Worm (Caenorhabditis elegans) whole organism, L4 larva: ENCODE results near the gene grd-8.

ENCODE experiments used
- aha-1 ChIP-seq: fragments of 150-350 bp; peaks from one replicate; lab custom pipeline; 2014; ENCODE audit warnings: missing biosample characterization, missing genetic modification characterization
- mxl-3 ChIP-seq: fragments of 200-800 bp; sonication (Bioruptor generic); optimal IDR thresholded peaks from 2 replicates; lab custom pipeline; 2018; ENCODE audit warnings: mild to moderate bottlenecking, missing genetic modification characterization, missing compliant biosample characterization
- php-3 ChIP-seq: fragments of 200-800 bp; sonication (Bioruptor generic); IDR thresholded peaks from 2 replicates; pipeline ENCODE4 v1.3.6; 2022; ENCODE audit warnings: missing genetic modification reagents, missing genetic modification characterization, missing compliant biosample characterization
- unc-62 ChIP-seq, 3 experiments: fragments of 150-350 bp in 1 of 3; sonication (generic microtip); optimal IDR thresholded peaks in 2 of 3; peaks in 1 of 3; 1 replicate in 1 of 3; 2 replicates in 2 of 3; lab custom pipeline; 2014 to 2017; ENCODE audit warnings: missing biosample characterization in 3 of 3, missing genetic modification characterization in 3 of 3, missing genetic modification reagents in 3 of 3, missing genotype in 1 of 3
- zfp-2 ChIP-seq: sonication (generic microtip); optimal IDR thresholded peaks from 2 replicates; lab custom pipeline; 2016; ENCODE audit warnings: mild to moderate bottlenecking, missing genetic modification characterization, missing compliant biosample characterization

Gene grd-8

DNA sequence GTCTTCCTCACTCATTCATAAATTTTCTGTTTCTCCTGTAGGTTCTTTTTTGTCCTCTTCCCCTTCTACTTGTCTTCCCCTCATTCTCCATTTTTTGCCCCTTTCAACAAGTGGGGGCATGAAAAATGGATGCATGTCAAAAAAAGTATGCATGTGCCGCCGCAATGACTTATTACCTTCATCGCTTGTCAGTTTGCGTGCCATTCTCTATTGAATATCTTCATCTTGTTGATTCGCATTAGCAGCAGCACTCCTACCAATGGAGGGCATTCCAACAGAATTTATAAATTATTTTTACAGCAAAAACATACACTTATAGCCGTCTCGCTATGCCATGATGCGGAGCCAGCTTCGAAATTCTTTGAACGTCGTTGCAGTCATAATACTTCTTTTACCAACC, 48.9 kb downstream of the grd-8 start, which contains the start of gene F40A3.1:
TSS of gene F40A3.1 (plus strand) at position 301 of the 400 bp plus-strand sequence.
- no peak for TF ChIP-seq php-3 (GFP tag; lab: Robert Waterston, UW)
- TF ChIP-seq zfp-2 (tag; lab: Kevin White, UChicago) = no peak
- TF ChIP-seq aha-1 (tag; lab: Kevin White, UChicago) = peak; percentile 29
- TF ChIP-seq unc-62 (GFP tag; optimal IDR thresholded peaks at IDR 0.05 in 1 of 2; lab: Kevin White, UChicago) = peak in 1 of 2 experiments; percentile 32
- TF ChIP-seq unc-62 (tag; optimal IDR thresholded peaks at IDR 0.05; lab: Kevin White, UChicago) = no peak
- no peak for TF ChIP-seq mxl-3
